Worm (Caenorhabditis elegans): ENCODE measurements around the gene abu-13.

The abu-13 gene

ce11 chrIII:6978875-6979274, 33.2 kb upstream of the abu-13 start:
- TF ChIP-seq fkh-10 (GFP tag; optimal IDR thresholded peaks at IDR 0.05) (no peak), dpl-1 (GFP tag; optimal IDR thresholded peaks at IDR 0.05) (peak; percentile 55 to 58 (median 55)), nhr-90 (tag; optimal IDR thresholded peaks at IDR 0.05; ENCODE audit: poor library complexity) (peak; percentile 43), rnt-1 (tag; optimal IDR thresholded peaks at IDR 0.05) (peak; percentile 68), aly-2 (tag; optimal IDR thresholded peaks at IDR 0.05) (peak; percentile 11), C16A3.4 (tag; optimal IDR thresholded peaks at IDR 0.05) (peak; percentile 78), vab-15 (tag; optimal IDR thresholded peaks at IDR 0.05) (no peak), snu-23 (GFP tag; optimal IDR thresholded peaks at IDR 0.05) (peak; percentile 87), ceh-88 (GFP tag; IDR thresholded peaks at IDR 0.05) (no peak), unc-86 (tag; optimal IDR thresholded peaks at IDR 0.05) (peak; percentile 24), egl-13 (tag; optimal IDR thresholded peaks at IDR 0.05) (no peak), jun-1 (tag; optimal IDR thresholded peaks at IDR 0.05) (no peak), snpc-4 (tag; optimal IDR thresholded peaks at IDR 0.05) (peak; percentile 31), skn-1 (tag; optimal IDR thresholded peaks at IDR 0.05) (peak; percentile 3), dsc-1 (tag; optimal IDR thresholded peaks at IDR 0.05) (peak; percentile 78), elt-3 (tag; optimal IDR thresholded peaks at IDR 0.05) (peak in 2 of 6 experiments; percentile 17 to 65), ceh-63 (GFP tag; optimal IDR thresholded peaks at IDR 0.05) (no peak), lin-35 (GFP tag; optimal IDR thresholded peaks at IDR 0.05) (peak; percentile 43 to 72), lsy-2 (tag; optimal IDR thresholded peaks at IDR 0.05) (peak; percentile 79 to 94), tbx-2 (tag; optimal IDR thresholded peaks at IDR 0.05) (peak; percentile 79), ztf-4 (tag; optimal IDR thresholded peaks at IDR 0.05) (peak; percentile 47), ceh-82 (tag; optimal IDR thresholded peaks at IDR 0.05) (peak in 1 of 3 experiments; percentile 32), unc-130 (tag; optimal IDR thresholded peaks at IDR 0.05) (peak; percentile 75), hpl-2 (GFP tag; optimal IDR thresholded peaks at IDR 0.05) (no peak), C04F5.9 (tag; optimal IDR thresholded peaks at IDR 0.05) (peak; percentile 96), blmp-1 (tag; optimal IDR thresholded peaks at IDR 0.05) (peak; percentile 92), ama-1 (optimal IDR thresholded peaks at IDR 0.05) (no peak), unc-62 (GFP tag; optimal IDR thresholded peaks at IDR 0.05) (peak; percentile 80), nhr-20 (tag; optimal IDR thresholded peaks at IDR 0.05) (peak; percentile 71), lin-14 (GFP tag; optimal IDR thresholded peaks at IDR 0.05) (peak; percentile 91), ztf-11 (tag; optimal IDR thresholded peaks at IDR 0.05) (peak in 1 of 2 experiments; percentile 58), hlh-4 (tag; optimal IDR thresholded peaks at IDR 0.05) (no peak), efl-1 (optimal IDR thresholded peaks at IDR 0.05) (peak; percentile 48 to 62), efl-1 (GFP tag; optimal IDR thresholded peaks at IDR 0.05 in 1 of 2) (peak; percentile 40 to 82), egl-27 (tag; optimal IDR thresholded peaks at IDR 0.05) (peak in 1 of 2 experiments; percentile 0), fos-1 (tag; optimal IDR thresholded peaks at IDR 0.05) (peak; percentile 34), nhr-47 (tag; optimal IDR thresholded peaks at IDR 0.05) (peak; percentile 49), nhr-85 (tag) (peak; percentile 92), lin-13 (GFP tag; optimal IDR thresholded peaks at IDR 0.05) (peak; percentile 69), nhr-71 (tag; optimal IDR thresholded peaks at IDR 0.05) (peak; percentile 80), efl-3 (GFP tag; optimal IDR thresholded peaks at IDR 0.05) (no peak), xbp-1 (tag; optimal IDR thresholded peaks at IDR 0.05) (peak; percentile 20), mep-1 (tag; optimal IDR thresholded peaks at IDR 0.05) (peak; percentile 88), lin-15B (tag; optimal IDR thresholded peaks at IDR 0.05) (no peak), nhr-19 (GFP tag; conservative IDR thresholded peaks at IDR 0.05) (peak; percentile 62), unc-98 (GFP tag; IDR thresholded peaks at IDR 0.05) (no peak), nhr-77 (tag; optimal IDR thresholded peaks at IDR 0.05) (peak; percentile 47), mdl-1 (tag; optimal IDR thresholded peaks at IDR 0.05) (peak in 1 of 2 experiments; percentile 35), swsn-7 (tag; optimal IDR thresholded peaks at IDR 0.05) (peak; percentile 60)

All from whole organism, L1 larva.